Worm (Caenorhabditis elegans) whole organism, dauer: Measurements from ENCODE around the gene gpb-1.
"Not testable (repeated sequence)": the region's sequence is repeated elsewhere in the genome, so short reads cannot be mapped to it uniquely, and the experiment has no call there.

ENCODE experiments used
- unc-62 ChIP-seq: sonication (generic microtip); optimal IDR thresholded peaks from 2 replicates; lab custom pipeline; 2017; ENCODE audit warnings: missing biosample characterization, missing genetic modification reagents, missing genetic modification characterization

gpb-1 gene

DNA sequence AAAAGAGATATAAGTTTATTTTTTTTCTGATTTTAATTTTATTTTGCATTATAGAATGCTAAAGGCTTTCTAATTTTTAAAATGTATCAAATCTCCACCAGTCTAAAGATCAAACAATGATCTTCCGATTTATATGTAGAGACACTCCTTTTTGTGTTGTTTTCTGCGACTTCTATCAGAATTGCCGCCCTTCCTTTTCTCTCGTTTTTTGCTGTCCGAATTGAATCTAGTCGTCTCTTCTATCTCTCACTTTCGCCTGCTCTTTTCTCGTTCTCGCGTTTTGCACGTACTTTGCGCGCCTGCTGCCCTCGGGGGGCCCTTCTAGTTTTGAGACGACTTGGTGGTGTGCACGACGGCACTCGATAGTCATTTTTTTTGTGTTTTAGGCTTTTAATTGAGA is 24.0 kb downstream of the gpb-1 start:
- TF ChIP-seq unc-62: no peak

DNA sequence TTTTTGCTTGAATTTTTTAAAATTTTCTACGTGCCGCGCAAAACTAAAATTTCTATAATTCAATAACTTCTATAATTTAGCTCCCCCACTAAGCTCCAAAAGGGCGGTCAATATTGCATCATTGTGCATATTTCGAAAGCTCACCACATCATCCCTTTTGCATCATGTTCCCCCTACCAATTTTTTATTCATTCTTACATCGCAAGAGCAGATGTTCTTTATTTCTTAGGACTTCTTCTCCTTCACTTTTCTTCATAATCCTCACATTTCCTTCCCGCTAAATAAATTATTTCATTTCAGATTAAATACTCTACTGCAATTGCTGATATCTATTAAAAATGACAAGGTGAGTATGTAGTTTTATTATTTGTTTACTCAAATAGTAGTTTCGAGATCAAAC is 24.5 kb downstream of the gpb-1 start, which contains the start of gene ldh-1:
Gene ldh-1, plus strand, starts transcription at position 301 of the 400 bp plus-strand sequence.
- TF ChIP-seq unc-62: no peak

DNA sequence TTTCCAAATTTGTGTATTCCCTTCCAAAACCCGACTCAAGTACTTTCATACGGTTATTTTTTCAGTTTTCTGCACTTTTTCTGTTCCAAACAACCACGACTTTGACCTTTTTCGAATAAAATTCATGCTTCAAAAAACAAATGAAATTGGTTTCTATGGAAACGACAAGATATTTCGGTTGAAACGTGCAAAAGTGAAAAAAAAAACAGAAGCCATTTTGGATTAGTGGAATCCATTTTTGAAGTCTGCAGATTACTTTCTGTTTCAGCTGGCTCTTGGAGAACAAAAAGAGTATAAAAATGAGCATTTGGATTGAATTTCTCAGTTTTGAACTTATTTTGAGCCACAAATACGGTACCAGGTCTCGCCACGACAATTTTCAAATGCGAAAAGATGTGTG is 26.2 kb downstream of the gpb-1 start:
- no peak for TF ChIP-seq unc-62

DNA sequence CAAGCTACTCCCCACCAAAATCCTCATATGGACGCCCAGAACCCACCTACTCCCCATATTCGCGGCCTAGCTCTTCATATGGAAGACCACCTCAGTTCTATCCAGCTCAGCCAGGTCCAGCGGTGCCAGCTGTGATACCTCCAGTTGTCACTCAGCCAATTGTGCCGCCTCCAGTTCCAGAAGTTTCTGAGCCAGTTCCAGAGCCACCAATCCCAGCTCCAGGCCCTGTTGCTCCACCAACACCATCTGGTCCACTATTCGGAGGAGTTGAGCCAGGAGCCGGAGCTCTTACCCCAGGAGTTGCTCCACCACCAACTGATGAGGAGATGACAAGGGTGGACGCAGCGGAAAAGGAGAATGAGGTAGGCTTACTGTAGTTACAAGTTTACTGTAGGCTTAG is 26.8 kb downstream of the gpb-1 start:
- no peak for TF ChIP-seq unc-62

DNA sequence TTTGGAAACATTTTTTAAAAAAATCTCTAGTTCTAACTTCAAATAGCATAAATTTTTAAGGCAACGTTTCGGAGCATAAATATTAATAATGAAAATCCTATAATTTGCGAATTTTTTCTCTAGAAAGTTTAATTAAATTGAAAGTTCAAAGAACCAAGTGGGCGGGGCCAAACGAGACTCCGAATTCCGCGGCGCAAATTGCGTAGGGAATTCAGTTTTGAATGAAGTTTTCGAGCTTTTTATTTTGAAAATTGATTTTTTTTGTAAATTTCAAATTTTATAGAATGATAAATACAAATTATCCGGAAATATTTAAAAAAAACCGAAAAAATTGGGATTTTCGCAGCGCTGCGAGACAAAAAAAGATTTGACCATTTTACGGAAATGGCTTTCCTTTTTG is 27.6 kb downstream of the gpb-1 start:
- TF ChIP-seq unc-62: no peak

DNA sequence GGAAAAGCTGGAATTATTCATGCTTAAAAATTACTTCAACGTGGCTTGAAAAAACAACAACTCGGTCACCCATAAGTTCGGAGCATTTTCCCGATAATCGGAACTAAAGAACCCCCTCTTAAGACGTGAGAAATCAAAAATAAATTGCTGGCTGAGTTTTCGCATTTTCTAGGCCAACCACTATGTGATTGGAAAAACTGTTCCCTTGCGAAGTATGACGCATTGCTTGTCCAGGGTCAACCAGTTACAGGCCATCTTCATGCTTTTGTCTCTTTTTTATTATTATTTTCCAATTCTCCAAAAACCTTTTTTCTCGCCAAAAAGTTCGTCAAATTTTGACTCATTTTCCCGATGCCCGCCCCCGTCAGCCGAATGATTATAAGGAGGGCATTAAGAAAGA is 28.3 kb downstream of the gpb-1 start, which contains the start of gene F13D12.3:
Gene F13D12.3, plus strand, starts transcription at position 301 of the 400 bp plus-strand sequence.
- TF ChIP-seq unc-62: no peak

DNA sequence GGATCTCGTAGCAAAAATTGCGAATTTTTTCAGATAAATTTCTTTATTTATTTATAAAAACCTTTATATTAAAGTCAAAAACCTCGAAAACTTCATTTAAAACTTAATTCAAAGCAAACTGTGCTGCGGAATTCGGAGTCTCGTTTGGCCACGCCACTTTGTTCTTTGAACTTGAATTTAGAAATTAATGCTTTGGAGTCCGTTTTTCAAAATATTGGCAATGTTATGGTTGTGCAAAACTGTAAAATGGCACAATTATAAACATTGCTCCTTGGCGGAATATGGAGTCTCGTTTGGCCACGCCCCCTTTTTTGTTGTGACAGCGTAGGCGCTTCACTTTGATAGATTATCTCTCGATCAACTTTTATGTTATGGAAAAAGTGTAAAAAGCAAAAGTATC is 28.9 kb downstream of the gpb-1 start:
- TF ChIP-seq unc-62: no peak

DNA sequence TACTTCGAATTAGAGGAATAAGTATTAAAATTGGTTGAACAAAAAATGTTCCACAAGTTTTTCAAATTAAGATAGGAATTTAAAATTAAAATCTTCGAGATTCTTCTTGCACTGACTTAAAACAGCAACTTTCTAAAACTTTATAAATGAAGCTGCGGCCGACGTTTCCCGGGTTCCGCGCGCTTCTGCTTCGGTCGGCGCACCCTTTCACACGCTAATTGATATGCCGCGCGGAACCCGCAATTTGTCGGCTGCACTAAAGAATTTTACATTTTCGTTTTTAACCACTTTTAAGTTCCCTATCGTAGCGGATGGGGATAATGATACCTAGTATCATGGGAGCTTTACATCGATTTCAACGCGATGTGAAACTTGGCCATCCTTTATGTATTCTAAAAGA is 33.7 kb downstream of the gpb-1 start:
- TF ChIP-seq unc-62: no peak

DNA sequence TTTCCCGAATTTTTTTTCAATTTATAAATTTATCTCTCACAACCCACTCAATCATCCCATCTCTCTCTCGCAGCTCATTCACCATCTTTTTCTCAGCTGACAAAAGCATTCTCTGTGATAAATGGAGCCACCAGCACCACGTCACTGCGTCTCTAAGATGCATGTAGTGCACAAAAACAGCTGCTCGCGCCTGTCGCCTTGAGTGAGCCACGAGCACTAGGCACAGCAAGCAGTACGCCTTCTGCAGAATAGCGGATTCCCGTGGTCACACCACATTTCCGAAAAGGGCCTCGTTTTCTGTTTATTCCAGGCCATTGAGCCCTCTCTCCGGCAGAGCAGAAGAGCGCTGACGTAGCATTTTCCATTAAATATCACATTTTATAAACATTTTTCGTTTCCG is 34.8 kb downstream of the gpb-1 start, which contains the start of gene F13D12.10:
Gene F13D12.10, plus strand, starts transcription at position 231 of the 400 bp plus-strand sequence.
- no peak for TF ChIP-seq unc-62

DNA sequence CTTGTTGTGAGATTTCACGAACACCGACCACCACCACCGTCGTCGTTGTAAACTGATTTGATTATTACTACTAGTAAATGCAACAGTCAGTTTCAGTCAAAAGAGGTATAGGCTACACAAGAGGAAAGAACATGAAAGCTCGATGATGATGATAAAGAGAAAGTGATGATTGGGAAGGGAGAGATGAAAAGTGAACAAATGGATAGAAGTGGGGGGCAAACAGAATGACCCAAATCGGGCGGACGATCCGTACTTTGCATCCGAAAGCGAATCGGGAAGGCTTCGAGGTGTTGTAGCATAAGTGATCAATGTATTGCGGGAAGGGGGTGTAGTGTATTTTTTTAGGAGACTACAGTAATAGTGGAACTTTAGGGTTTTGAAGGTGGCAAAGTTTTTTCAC is 37.6 kb downstream of the gpb-1 start:
- no peak for TF ChIP-seq unc-62

DNA sequence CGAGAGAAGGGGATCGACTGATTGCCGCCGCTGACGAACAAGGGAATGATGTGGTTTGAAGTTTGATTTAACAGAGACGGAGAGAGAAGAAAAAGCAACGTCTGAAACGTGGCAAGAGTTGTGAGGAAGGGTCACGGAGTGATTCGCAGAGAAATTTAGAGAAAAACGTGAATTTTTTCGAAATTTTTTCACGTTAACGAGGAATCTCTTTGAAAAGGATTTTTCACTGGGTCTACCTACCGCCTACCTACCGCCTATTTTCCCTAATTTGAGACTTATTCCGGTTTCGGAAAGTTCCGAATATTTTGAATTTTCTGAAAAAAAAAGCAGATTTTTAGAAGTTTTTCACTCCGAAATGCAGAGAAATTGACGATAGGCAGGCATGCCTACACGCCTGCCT is 38.9 kb downstream of the gpb-1 start, which contains the start of gene fcmt-1:
Gene fcmt-1, minus strand, starts transcription at position 101 of the 400 bp plus-strand sequence.
- TF ChIP-seq unc-62: no peak

DNA sequence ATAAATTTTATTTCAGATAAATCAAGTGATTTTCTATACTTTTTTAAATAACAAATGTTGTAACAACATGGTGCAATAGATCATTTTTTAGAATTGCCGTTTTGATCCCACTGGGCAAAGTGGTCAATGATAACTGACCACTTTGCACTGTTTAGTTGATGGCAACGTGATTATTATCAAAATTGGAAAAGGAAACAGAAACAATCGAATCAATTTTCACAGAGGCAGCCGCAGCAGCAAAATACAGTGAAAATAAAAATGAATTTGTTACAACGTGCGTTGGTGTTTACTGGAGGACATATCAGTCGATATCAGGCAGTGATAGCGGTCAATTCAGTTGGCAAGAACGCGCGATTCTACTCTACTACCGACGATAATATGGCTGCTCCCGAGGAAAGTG is 42.6 kb downstream of the gpb-1 start, which contains the start of gene VF13D12L.3:
Gene VF13D12L.3, plus strand, starts transcription at position 223 of the 400 bp plus-strand sequence.
- no peak for TF ChIP-seq unc-62

DNA sequence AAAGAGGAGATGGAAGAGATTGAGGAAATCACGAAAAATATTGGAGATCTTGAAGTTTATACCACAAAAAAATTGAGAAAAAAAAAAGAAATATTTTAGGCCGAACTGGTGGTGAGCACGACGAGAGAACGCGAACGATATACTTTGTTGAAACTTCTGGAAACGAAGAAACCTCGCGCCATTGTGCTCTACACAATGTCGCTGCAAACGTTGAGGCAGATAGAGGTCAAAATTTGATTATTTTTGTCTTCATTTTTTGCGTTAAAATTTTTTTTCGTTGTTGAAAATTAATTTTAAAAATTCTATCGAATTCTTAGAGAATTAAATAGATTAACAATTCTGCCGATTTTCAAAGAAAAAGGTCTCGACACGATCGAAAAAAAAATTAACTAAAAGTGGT is 47.8 kb downstream of the gpb-1 start:
- no peak for TF ChIP-seq unc-62

DNA sequence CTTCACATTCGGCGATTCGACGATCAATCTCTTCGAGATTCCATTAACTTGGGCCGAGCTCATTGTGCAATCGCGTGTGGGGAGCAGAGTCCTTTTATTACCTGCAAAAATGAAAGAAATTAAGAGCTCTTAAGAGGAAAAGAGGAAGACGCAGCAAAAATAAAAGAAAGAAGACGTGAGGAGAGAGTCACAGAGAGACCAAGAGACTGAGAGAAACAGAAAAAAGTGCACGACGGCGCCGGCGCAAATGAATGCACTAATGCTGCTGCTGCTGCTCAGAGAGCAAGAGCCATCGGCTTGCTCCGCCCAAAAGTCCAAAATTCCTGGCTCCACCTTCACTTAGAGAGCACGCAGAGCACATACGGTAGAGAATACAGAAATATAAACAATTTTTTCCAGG is 48.2 kb downstream of the gpb-1 start, which contains the start of gene inos-1:
Gene inos-1, minus strand, starts transcription at position 101 of the 400 bp plus-strand sequence.
- TF ChIP-seq unc-62: no peak

DNA sequence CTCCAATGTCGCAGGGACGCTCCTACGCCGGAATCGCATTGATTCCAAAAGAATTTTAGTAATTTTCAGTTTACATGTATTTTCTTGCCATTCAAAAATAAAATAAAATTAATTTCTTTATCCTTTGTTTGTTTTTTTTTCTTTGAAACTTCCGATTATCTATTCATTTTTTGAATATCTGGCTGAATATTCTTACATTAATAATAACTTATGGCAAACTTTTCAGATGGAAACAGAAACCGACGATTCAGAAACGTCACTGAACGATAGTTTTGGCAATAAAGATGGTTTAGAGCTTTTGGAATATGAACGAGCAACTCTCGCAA is 52.5 kb downstream of the gpb-1 start, which contains the start of gene xpf-1:
Gene xpf-1, plus strand, starts transcription at position 227 of the 326 bp plus-strand sequence.
- no peak for TF ChIP-seq unc-62

DNA sequence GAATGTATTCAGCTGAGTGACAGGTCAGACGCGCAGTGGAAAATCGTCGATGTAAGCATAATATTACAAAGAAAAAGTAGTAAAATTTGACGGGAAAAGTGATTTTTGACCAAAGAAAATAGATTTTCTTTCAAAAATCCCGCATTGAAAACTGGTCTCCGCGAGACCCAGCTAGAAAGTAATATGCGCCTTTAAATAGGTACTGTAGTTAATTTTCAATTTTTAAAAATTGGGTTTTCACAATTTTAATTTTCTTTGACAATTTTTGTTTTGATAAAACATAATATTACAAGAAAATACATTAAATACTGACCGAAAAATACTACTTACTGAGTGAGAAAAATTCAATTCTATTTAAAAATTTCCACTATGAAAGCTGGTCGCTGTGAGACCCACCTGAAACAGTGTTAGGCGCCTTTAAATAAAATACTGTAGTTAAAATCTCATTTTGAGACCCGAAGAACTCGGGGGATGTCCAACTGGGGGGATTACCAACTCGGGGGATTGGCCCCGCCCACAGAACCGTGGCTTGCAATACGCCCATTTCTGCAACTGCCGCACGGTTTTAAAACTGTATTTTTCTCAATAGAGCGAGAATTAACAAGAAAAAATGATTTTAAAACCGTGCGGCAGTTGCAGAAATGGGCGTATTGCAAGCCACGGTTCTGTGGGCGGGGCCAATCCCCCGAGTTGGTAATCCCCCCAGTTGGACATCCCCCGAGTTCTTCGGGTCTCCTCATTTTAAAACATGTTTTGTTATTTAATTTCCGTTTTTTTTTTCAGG is 53.1 kb downstream of the gpb-1 start, which contains the start of gene tars-1:
Gene tars-1, minus strand, starts transcription at position 497 of the 784 bp plus-strand sequence.
- not testable (repeated sequence) for TF ChIP-seq unc-62

DNA sequence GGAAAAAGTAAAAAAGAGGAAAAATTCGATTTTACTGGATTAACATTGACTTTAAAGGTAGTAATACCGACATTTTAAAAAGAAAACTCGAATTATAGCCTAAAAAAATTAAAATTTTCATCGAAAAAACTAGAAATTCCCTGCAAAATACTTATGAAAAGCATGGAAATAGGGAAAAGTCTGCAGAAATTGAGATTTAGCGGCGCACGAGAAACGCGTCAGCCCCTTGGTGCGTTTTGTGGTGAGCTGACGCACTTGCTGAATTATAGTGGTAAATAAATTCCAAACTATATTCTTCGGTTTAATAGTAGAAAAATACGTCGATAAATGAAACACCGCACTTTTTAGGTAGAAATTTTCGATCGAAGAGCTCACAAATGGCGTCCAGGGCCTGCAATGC is 54.0 kb downstream of the gpb-1 start:
- no peak for TF ChIP-seq unc-62
